Worm (Caenorhabditis elegans) whole organism, late embryonic: ENCODE measurements around the gene K07H8.8.

ENCODE experiments used
- C38D4.7 ChIP-seq: fragments of 200-800 bp; sonication (Bioruptor generic); optimal IDR thresholded peaks from 2 replicates; lab custom pipeline; 2018; ENCODE audit warnings: mild to moderate bottlenecking, missing genetic modification characterization, moderate library complexity, missing compliant biosample characterization
- F13H6.1 ChIP-seq: sonication (generic microtip); optimal IDR thresholded peaks from 2 replicates; lab custom pipeline; 2016; ENCODE audit warnings: missing genetic modification characterization, missing compliant biosample characterization
- K09A11.1 ChIP-seq: sonication (generic microtip); optimal IDR thresholded peaks from 2 replicates; lab custom pipeline; 2017; ENCODE audit warnings: antibody characterized with exemption, mild to moderate bottlenecking, missing genetic modification characterization, missing compliant biosample characterization; ENCODE audit not compliant: insufficient read depth
- T23F11.4 ChIP-seq: fragments of 200-800 bp; sonication (Bioruptor generic); optimal IDR thresholded peaks from 2 replicates; lab custom pipeline; 2018; ENCODE audit warnings: mild to moderate bottlenecking, missing genetic modification characterization, missing compliant biosample characterization
- Y22D7AL.16 ChIP-seq: sonication (generic microtip); optimal IDR thresholded peaks from 2 replicates; lab custom pipeline; 2016; ENCODE audit warnings: missing genetic modification characterization, missing compliant biosample characterization
- ahr-1 ChIP-seq: sonication (generic microtip); optimal IDR thresholded peaks from 2 replicates; lab custom pipeline; 2016; ENCODE audit warnings: missing genetic modification characterization, missing compliant biosample characterization
- ama-1 ChIP-seq: fragments of 150-350 bp; optimal IDR thresholded peaks from 2 replicates; lab custom pipeline; 2014
- ceh-19 ChIP-seq: fragments of 200-800 bp; sonication (Bioruptor generic); optimal IDR thresholded peaks from 2 replicates; lab custom pipeline; 2018; ENCODE audit warnings: mild to moderate bottlenecking, missing genetic modification characterization, missing compliant biosample characterization
- ceh-22 ChIP-seq: sonication (generic microtip); optimal IDR thresholded peaks from 2 replicates; lab custom pipeline; 2017; ENCODE audit warnings: missing biosample characterization, missing genetic modification characterization
- ceh-24 ChIP-seq: sonication (generic microtip); optimal IDR thresholded peaks from 2 replicates; lab custom pipeline; 2016; ENCODE audit warnings: mild to moderate bottlenecking, missing genetic modification characterization, missing compliant biosample characterization
- ceh-30 ChIP-seq: fragments of 150-350 bp; optimal IDR thresholded peaks from 2 replicates; lab custom pipeline; 2014; ENCODE audit warnings: missing biosample characterization, missing genetic modification characterization
- ceh-34 ChIP-seq: sonication (generic microtip); optimal IDR thresholded peaks from 2 replicates; lab custom pipeline; 2016; ENCODE audit warnings: mild to moderate bottlenecking, missing genetic modification characterization, missing compliant biosample characterization
- ceh-45 ChIP-seq: fragments of 200-800 bp; sonication (Bioruptor generic); IDR thresholded peaks from 2 replicates; pipeline ENCODE4 v1.3.6; 2022; ENCODE audit warnings: missing genetic modification reagents, missing genetic modification characterization, missing compliant biosample characterization
- ceh-48 ChIP-seq: sonication (generic microtip); optimal IDR thresholded peaks from 2 replicates; lab custom pipeline; 2016; ENCODE audit warnings: missing genetic modification characterization, inconsistent platforms, missing compliant biosample characterization
- elt-2 ChIP-seq: sonication (generic microtip); optimal IDR thresholded peaks from 2 replicates; lab custom pipeline; 2016; ENCODE audit warnings: missing genetic modification reagents, missing genetic modification characterization, missing compliant biosample characterization
- elt-4 ChIP-seq: sonication (generic microtip); optimal IDR thresholded peaks from 2 replicates; lab custom pipeline; 2016; ENCODE audit warnings: missing genetic modification characterization, missing compliant biosample characterization
- ets-4 ChIP-seq: sonication (generic microtip); optimal IDR thresholded peaks from 2 replicates; lab custom pipeline; 2016; ENCODE audit warnings: missing genetic modification characterization, missing compliant biosample characterization
- eyg-1 ChIP-seq: sonication (generic microtip); optimal IDR thresholded peaks from 2 replicates; lab custom pipeline; 2016; ENCODE audit warnings: missing genotype, missing genetic modification characterization, missing compliant biosample characterization
- fax-1 ChIP-seq: sonication (generic microtip); optimal IDR thresholded peaks from 2 replicates; lab custom pipeline; 2016; ENCODE audit warnings: missing genotype, missing genetic modification characterization, missing compliant biosample characterization
- gmeb-2 ChIP-seq: sonication (generic microtip); optimal IDR thresholded peaks from 2 replicates; lab custom pipeline; 2016; ENCODE audit warnings: missing genetic modification characterization, inconsistent platforms, missing compliant biosample characterization
- hlh-15 ChIP-seq: sonication (generic microtip); optimal IDR thresholded peaks from 2 replicates; lab custom pipeline; 2016; ENCODE audit warnings: missing genetic modification characterization, missing compliant biosample characterization
- hlh-6 ChIP-seq: sonication (generic microtip); optimal IDR thresholded peaks from 2 replicates; lab custom pipeline; 2016; ENCODE audit warnings: missing genotype, missing genetic modification characterization, missing compliant biosample characterization
- hlh-8 ChIP-seq: sonication (generic microtip); optimal IDR thresholded peaks from 2 replicates; lab custom pipeline; 2016; ENCODE audit warnings: missing genotype, missing genetic modification characterization, missing compliant biosample characterization
- lim-6 ChIP-seq: sonication (generic microtip); optimal IDR thresholded peaks from 2 replicates; lab custom pipeline; 2016; ENCODE audit warnings: missing genetic modification characterization, missing compliant biosample characterization
- madf-2 ChIP-seq: sonication (generic microtip); optimal IDR thresholded peaks from 2 replicates; lab custom pipeline; 2017; ENCODE audit warnings: missing genetic modification characterization, missing compliant biosample characterization
- mec-3 ChIP-seq: sonication (generic microtip); optimal IDR thresholded peaks from 2 replicates; lab custom pipeline; 2016; ENCODE audit warnings: borderline replicate concordance, missing genetic modification characterization, missing compliant biosample characterization
- npax-4 ChIP-seq: sonication (generic microtip); optimal IDR thresholded peaks from 2 replicates; lab custom pipeline; 2016; ENCODE audit warnings: missing genetic modification characterization, missing compliant biosample characterization
- odd-2 ChIP-seq: sonication (generic microtip); optimal IDR thresholded peaks from 2 replicates; lab custom pipeline; 2017; ENCODE audit warnings: antibody characterized with exemption, mild to moderate bottlenecking, missing genetic modification characterization, missing compliant biosample characterization
- pag-3 ChIP-seq: sonication (generic microtip); optimal IDR thresholded peaks from 2 replicates; lab custom pipeline; 2016; ENCODE audit warnings: missing compliant biosample characterization, missing genetic modification characterization, borderline replicate concordance
- pat-9 ChIP-seq: fragments of 200-800 bp; sonication (Bioruptor generic); optimal IDR thresholded peaks from 2 replicates; lab custom pipeline; 2018; ENCODE audit warnings: mild to moderate bottlenecking, missing genetic modification characterization, moderate library complexity, missing compliant biosample characterization
- ref-2 ChIP-seq: sonication (generic microtip); optimal IDR thresholded peaks from 2 replicates; lab custom pipeline; 2016; ENCODE audit warnings: missing genetic modification characterization, missing compliant biosample characterization
- sdc-2 ChIP-seq: sonication (generic microtip); optimal IDR thresholded peaks from 2 replicates; lab custom pipeline; 2016; ENCODE audit warnings: missing genotype, missing genetic modification characterization, missing compliant biosample characterization
- sox-2 ChIP-seq: fragments of 200-800 bp; sonication (Bioruptor generic); IDR thresholded peaks from 2 replicates; pipeline ENCODE4 v1.3.6; 2022; ENCODE audit warnings: missing genetic modification reagents, missing genetic modification characterization, missing compliant biosample characterization
- sox-4 ChIP-seq: sonication (generic microtip); optimal IDR thresholded peaks from 2 replicates; lab custom pipeline; 2017; ENCODE audit warnings: mild to moderate bottlenecking, missing genetic modification characterization, inconsistent platforms, missing compliant biosample characterization
- tbx-2 ChIP-seq: sonication (generic microtip); optimal IDR thresholded peaks from 2 replicates; lab custom pipeline; 2016; ENCODE audit warnings: missing genetic modification characterization, missing compliant biosample characterization
- tbx-7 ChIP-seq: sonication (generic microtip); optimal IDR thresholded peaks from 2 replicates; lab custom pipeline; 2016; ENCODE audit warnings: missing genotype, missing genetic modification characterization, missing compliant biosample characterization
- ttx-3 ChIP-seq: sonication (generic microtip); optimal IDR thresholded peaks from 2 replicates; lab custom pipeline; 2016; ENCODE audit warnings: missing genetic modification reagents, missing genetic modification characterization, missing compliant biosample characterization
- unc-3 ChIP-seq, 2 experiments: fragments of 200-800 bp in 1 of 2; sonication (Bioruptor generic) in 1 of 2; sonication (generic microtip) in 1 of 2; conservative IDR thresholded peaks in 1 of 2; optimal IDR thresholded peaks in 1 of 2; 2 replicates each; pipeline versions ENCODE4 v1.3.6 to Lab custom; 2016 to 2022; ENCODE audit warnings: missing compliant biosample characterization in 2 of 2, missing genetic modification characterization in 2 of 2, missing genetic modification reagents in 1 of 2
- unc-42 ChIP-seq: sonication (generic microtip); optimal IDR thresholded peaks from 2 replicates; lab custom pipeline; 2016; ENCODE audit warnings: missing genotype, missing genetic modification characterization, missing compliant biosample characterization
- unc-86 ChIP-seq: sonication (generic microtip); optimal IDR thresholded peaks from 2 replicates; lab custom pipeline; 2016; ENCODE audit warnings: missing genetic modification characterization, missing compliant biosample characterization
- ztf-16 ChIP-seq: sonication (generic microtip); optimal IDR thresholded peaks from 2 replicates; lab custom pipeline; 2017; ENCODE audit warnings: missing genetic modification characterization, missing compliant biosample characterization

The K07H8.8 gene

ce11 chrIV:8307408-8307807 lies 39.2 kb upstream of the K07H8.8 start:
- TF ChIP-seq ets-4 (tag; lab: Kevin White, UChicago) (no peak), odd-2 (no peak)
- TF ChIP-seq, all 69 proteins: peak for 0

ce11 chrIV:8303668-8304067 lies 35.5 kb upstream of the K07H8.8 start, which contains the start of gene vha-5:
TSS of gene vha-5 (plus strand) at chrIV:8303968.
- TF ChIP-seq pag-3 (tag; lab: Kevin White, UChicago): no peak
- TF ChIP-seq hlh-15 (tag; lab: Kevin White, UChicago): no peak
- no peak for TF ChIP-seq sox-2 (GFP tag; lab: Robert Waterston, UW)
- no peak for TF ChIP-seq ceh-19
- no peak for TF ChIP-seq Y22D7AL.16 (tag; lab: Kevin White, UChicago)
- TF ChIP-seq unc-3 (GFP tag; conservative IDR thresholded peaks at IDR 0.05; lab: Robert Waterston, UW): no peak
- TF ChIP-seq unc-3 (tag; optimal IDR thresholded peaks at IDR 0.05; lab: Kevin White, UChicago): no peak
- TF ChIP-seq ztf-16 (tag; lab: Kevin White, UChicago): no peak
- no peak for TF ChIP-seq sox-4 (tag; lab: Kevin White, UChicago)
- no peak for TF ChIP-seq lim-6 (tag; lab: Kevin White, UChicago)
- TF ChIP-seq gmeb-2: no peak
- TF ChIP-seq tbx-2 (tag; lab: Kevin White, UChicago): no peak
- no peak for TF ChIP-seq hlh-6 (tag; lab: Kevin White, UChicago)
- TF ChIP-seq hlh-8 (tag; lab: Kevin White, UChicago): no peak
- no peak for TF ChIP-seq npax-4
- TF ChIP-seq C38D4.7 (GFP tag; lab: Kevin White, UChicago): no peak
- TF ChIP-seq, all 69 proteins: peak for 0

- TF ChIP-seq ama-1 (lab: Kevin White, UChicago) (no peak), fax-1 (tag; lab: Kevin White, UChicago) (no peak), ceh-45 (GFP tag; lab: Robert Waterston, UW) (no peak), sdc-2 (tag; lab: Kevin White, UChicago) (no peak), eyg-1 (tag; lab: Kevin White, UChicago) (no peak), unc-86 (tag; lab: Kevin White, UChicago) (no peak), elt-2 (tag; lab: Kevin White, UChicago) (no peak), gmeb-2 (no peak), hlh-15 (tag; lab: Kevin White, UChicago) (no peak), ets-4 (tag; lab: Kevin White, UChicago) (no peak), ceh-34 (tag; lab: Kevin White, UChicago) (no peak), npax-4 (no peak), odd-2 (no peak)
These were observed 34.5 kb upstream of the K07H8.8 start for ce11 chrIV:8302648-8303161.

ce11 chrIV:8301925-8302324 lies 33.7 kb upstream of the K07H8.8 start:
- TF ChIP-seq F13H6.1 (tag; lab: Kevin White, UChicago) (no peak), unc-42 (tag; lab: Kevin White, UChicago) (no peak), ceh-30 (tag; lab: Kevin White, UChicago) (no peak)

ce11 chrIV:8300468-8300867 lies 32.3 kb upstream of the K07H8.8 start, which contains the start of gene F35H10.5:
TSS of gene F35H10.5 (plus strand) at chrIV:8300768.
- TF ChIP-seq ahr-1 (tag; lab: Kevin White, UChicago): no peak
- TF ChIP-seq ttx-3 (tag; lab: Kevin White, UChicago): no peak
- no peak for TF ChIP-seq madf-2 (tag; lab: Kevin White, UChicago)
- TF ChIP-seq ceh-24 (tag; lab: Kevin White, UChicago): no peak
- no peak for TF ChIP-seq ref-2 (tag; lab: Kevin White, UChicago)
- TF ChIP-seq ceh-48: no peak
- TF ChIP-seq tbx-7 (tag; lab: Kevin White, UChicago): no peak
- TF ChIP-seq T23F11.4 (GFP tag; lab: Kevin White, UChicago): no peak
- no peak for TF ChIP-seq ceh-22 (tag; lab: Kevin White, UChicago)
- TF ChIP-seq pat-9 (tag; lab: Kevin White, UChicago): no peak
- no peak for TF ChIP-seq K09A11.1
- TF ChIP-seq unc-42 (tag; lab: Kevin White, UChicago): no peak
- no peak for TF ChIP-seq sox-2 (GFP tag; lab: Robert Waterston, UW)
- TF ChIP-seq mec-3: no peak
- no peak for TF ChIP-seq elt-4 (tag; lab: Kevin White, UChicago)
- TF ChIP-seq, all 69 proteins: peak for 0
